Worm (Caenorhabditis elegans): ENCODE data around the gene nhr-187.

DNA sequence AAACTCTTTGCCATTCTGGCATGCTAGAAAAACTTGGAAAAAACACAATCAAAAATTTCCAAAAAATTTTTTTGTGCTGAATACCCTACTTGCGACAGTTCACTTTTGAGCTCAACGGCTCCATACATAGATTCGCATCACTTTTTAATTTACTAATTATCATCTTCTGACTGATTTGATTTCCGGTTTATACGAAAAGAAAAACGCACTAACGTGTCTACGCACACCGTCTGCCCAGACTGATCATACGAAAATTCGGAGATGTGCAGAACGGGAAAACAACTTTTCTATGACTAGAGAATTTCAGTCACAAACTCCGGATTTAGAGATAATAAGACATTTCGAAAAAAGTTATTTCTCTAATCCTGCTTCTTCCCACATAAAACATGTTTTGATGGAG is 21.8 kb upstream of the nhr-187 start:
- no peak for TF ChIP-seq C04F5.9 (tag; optimal IDR thresholded peaks at IDR 0.05)
- TF ChIP-seq rnt-1 (tag; optimal IDR thresholded peaks at IDR 0.05): no peak
- TF ChIP-seq unc-30 (tag; optimal IDR thresholded peaks at IDR 0.05): no peak
- TF ChIP-seq nhr-90 (tag; optimal IDR thresholded peaks at IDR 0.05; ENCODE audit: poor library complexity): no peak
- no peak for TF ChIP-seq elt-3 (tag; optimal IDR thresholded peaks at IDR 0.05)
- TF ChIP-seq nhr-237 (tag; optimal IDR thresholded peaks at IDR 0.05): no peak
- no peak for TF ChIP-seq sptf-1 (tag; optimal IDR thresholded peaks at IDR 0.05)
- TF ChIP-seq mdl-1 (tag; optimal IDR thresholded peaks at IDR 0.05): no peak
- no peak for TF ChIP-seq irx-1 (tag; optimal IDR thresholded peaks at IDR 0.05)
- no peak for TF ChIP-seq unc-130 (tag; optimal IDR thresholded peaks at IDR 0.05)
- no peak for TF ChIP-seq nhr-85 (tag)

Measured in whole organism, L1 larva.